Worm (Caenorhabditis elegans): ENCODE measurements around the gene fipr-17.
A peak's percentile ranks its signal among the peaks of the same experiment; 100 is the strongest.
"Not testable (repeated sequence)": the region's sequence is repeated elsewhere in the genome, so short reads cannot be mapped to it uniquely, and the experiment has no call there.

Gene fipr-17

ce11 chrIII:11032872-11033271 is 25.5 kb upstream of the fipr-17 start, which contains the start of gene Y48A6B.9:
Y48A6B.9 (plus strand) TSS chrIII:11033172.
- TF ChIP-seq sem-2 (GFP tag; optimal IDR thresholded peaks at IDR 0.05), result no peak
- TF ChIP-seq elt-1 (tag; optimal IDR thresholded peaks at IDR 0.05; ENCODE audit: borderline replicate concordance, insufficient read depth), result no peak
- no peak for TF ChIP-seq pha-4 (tag; optimal IDR thresholded peaks at IDR 0.05)
- TF ChIP-seq nhr-237 (tag; optimal IDR thresholded peaks at IDR 0.05), result no peak
- no peak for TF ChIP-seq ztf-11 (tag; optimal IDR thresholded peaks at IDR 0.05)
- no peak for TF ChIP-seq M03D4.4 (tag; optimal IDR thresholded peaks at IDR 0.05)

DNA sequence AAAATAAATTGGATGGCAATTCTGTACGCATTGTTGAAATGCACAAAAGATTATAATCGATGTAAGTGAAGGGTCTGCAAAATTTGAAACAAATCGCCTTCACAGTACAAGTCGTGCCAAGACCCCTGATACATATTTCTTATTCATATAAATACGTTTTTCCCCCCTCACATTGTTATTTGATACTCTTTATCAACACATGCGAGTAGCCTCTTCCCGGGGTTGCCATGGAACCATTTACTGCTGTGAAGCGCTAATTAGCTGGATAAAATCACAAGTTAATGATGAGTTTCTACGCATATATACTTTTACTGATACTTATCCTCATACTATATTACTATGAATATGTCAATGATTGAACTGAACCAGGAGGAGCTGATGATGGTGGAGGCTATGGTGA is 23.9 kb upstream of the fipr-17 start, which contains the start of gene Y48A6B.14:
Y48A6B.14 (plus strand) TSS at position 301 of the 400 bp plus-strand sequence.
- TF ChIP-seq unc-39 (tag; optimal IDR thresholded peaks at IDR 0.05), result no peak
- no peak for TF ChIP-seq flh-1 (GFP tag; optimal IDR thresholded peaks at IDR 0.05)
- TF ChIP-seq nhr-28 (tag; optimal IDR thresholded peaks at IDR 0.05), result no peak
- no peak for TF ChIP-seq hlh-1 (tag; optimal IDR thresholded peaks at IDR 0.05)
- TF ChIP-seq sem-2 (GFP tag; optimal IDR thresholded peaks at IDR 0.05), result no peak

DNA sequence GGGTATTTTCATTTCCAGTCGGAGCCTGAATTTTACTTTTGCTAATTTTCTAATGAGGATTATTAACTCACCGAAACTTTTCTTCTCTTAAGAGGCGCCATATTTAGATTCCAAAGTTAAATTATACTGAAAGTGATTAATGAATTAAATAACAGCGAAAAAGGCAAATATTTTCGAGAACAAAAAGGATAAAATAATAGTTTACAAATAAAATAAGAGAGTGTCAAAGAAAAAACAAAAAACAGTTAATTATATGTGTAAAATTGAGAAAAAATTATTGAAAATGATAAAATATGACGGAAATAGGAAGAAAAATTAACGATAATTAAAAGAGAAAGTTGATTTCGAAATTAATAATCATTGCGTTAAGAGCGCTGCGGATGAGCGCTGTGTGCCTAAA is 21.9 kb upstream of the fipr-17 start, which contains the start of gene Y48A6B.8:
Y48A6B.8 (minus strand) TSS at position 101 of the 400 bp plus-strand sequence.
- TF ChIP-seq nhr-76 (tag; optimal IDR thresholded peaks at IDR 0.05); zip-8 (tag; optimal IDR thresholded peaks at IDR 0.05); tbx-8 (GFP tag; optimal IDR thresholded peaks at IDR 0.05): not testable (repeated sequence)

- TF ChIP-seq sem-2 (GFP tag; optimal IDR thresholded peaks at IDR 0.05) (no peak), nhr-237 (tag; optimal IDR thresholded peaks at IDR 0.05) (no peak), lin-13 (tag; optimal IDR thresholded peaks at IDR 0.05) (no peak), ces-1 (GFP tag; optimal IDR thresholded peaks at IDR 0.05) (no peak), flh-1 (GFP tag; optimal IDR thresholded peaks at IDR 0.05) (no peak), tbx-8 (GFP tag; optimal IDR thresholded peaks at IDR 0.05) (no peak)
Measured at ce11 chrIII:11026516-11027048, 19.2 kb upstream of the fipr-17 start, which contains the start of gene Y48A6B.7. Y48A6B.7 (minus strand) TSS chrIII:11026566.

- TF ChIP-seq elt-3 (tag; optimal IDR thresholded peaks at IDR 0.05) (no peak), unc-39 (tag; optimal IDR thresholded peaks at IDR 0.05) (no peak), drap-1 (GFP tag; optimal IDR thresholded peaks at IDR 0.05) (no peak), nhr-2 (tag; optimal IDR thresholded peaks at IDR 0.05) (no peak)
Measured at ce11 chrIII:11025138-11025537, 17.7 kb upstream of the fipr-17 start.

DNA sequence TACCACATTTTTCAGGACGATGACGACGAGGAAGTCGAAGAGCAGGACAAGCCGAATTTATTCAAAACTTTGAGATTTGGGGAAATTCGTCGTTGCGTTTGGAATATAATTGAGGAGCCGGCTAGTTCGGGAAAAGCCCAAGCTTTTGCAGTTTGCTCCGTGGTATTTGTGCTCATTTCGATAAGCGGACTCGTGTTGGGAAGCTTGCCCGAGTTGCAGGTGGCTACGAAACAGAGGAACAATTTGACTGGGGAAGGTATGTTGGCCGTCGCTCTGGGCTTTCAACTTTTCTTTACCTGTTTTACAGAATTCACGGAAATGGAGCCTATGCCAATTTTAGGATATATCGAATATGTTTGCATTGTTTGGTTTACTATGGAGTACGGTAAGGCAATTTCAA is 14.9 kb upstream of the fipr-17 start:
- no peak for TF ChIP-seq unc-39 (tag; optimal IDR thresholded peaks at IDR 0.05)
- peak; percentile 11 for TF ChIP-seq ceh-83 (GFP tag; optimal IDR thresholded peaks at IDR 0.05)
- no peak for TF ChIP-seq lsy-2 (tag; optimal IDR thresholded peaks at IDR 0.05)
- no peak for TF ChIP-seq flh-1 (GFP tag; optimal IDR thresholded peaks at IDR 0.05)

DNA sequence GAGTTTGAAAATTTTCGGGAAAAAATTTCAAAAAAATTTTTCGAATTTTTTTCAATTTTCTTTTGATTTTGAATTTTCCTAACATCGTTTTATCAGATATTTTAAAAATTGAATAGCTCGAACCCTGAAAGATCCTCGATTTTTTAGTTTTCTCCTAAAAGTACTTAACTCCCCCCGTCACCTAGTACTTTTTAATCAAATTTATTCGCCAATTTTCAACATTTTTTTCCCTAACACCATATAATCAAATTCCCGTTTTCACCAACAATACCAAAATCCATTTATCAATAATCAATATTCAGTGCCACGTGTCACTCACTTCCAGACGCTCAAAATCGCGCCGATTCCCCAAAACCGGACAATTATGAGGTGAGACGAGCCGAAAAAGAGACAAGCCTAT is 4.9 kb upstream of the fipr-17 start, which contains the start of gene kvs-4:
kvs-4 (plus strand) TSS at position 301 of the 400 bp plus-strand sequence.
- no peak for TF ChIP-seq mab-5 (tag; optimal IDR thresholded peaks at IDR 0.05)
- TF ChIP-seq zip-8 (tag; optimal IDR thresholded peaks at IDR 0.05), result no peak
- no peak for TF ChIP-seq lin-13 (tag; optimal IDR thresholded peaks at IDR 0.05)
- TF ChIP-seq nhr-237 (tag; optimal IDR thresholded peaks at IDR 0.05), result no peak
- no peak for TF ChIP-seq unc-62 (GFP tag; optimal IDR thresholded peaks at IDR 0.05)
- no peak for TF ChIP-seq ces-1 (GFP tag; optimal IDR thresholded peaks at IDR 0.05)
- no peak for TF ChIP-seq mep-1 (tag; optimal IDR thresholded peaks at IDR 0.05)
- no peak for TF ChIP-seq ztf-11 (tag; optimal IDR thresholded peaks at IDR 0.05)
- no peak for TF ChIP-seq drap-1 (GFP tag; optimal IDR thresholded peaks at IDR 0.05)
- no peak for TF ChIP-seq unc-39 (tag; optimal IDR thresholded peaks at IDR 0.05)
- TF ChIP-seq cnd-1 (tag; optimal IDR thresholded peaks at IDR 0.05), result no peak
- TF ChIP-seq mls-2 (tag; optimal IDR thresholded peaks at IDR 0.05), result no peak
- TF ChIP-seq flh-1 (GFP tag; optimal IDR thresholded peaks at IDR 0.05), result no peak
- TF ChIP-seq elt-1 (tag; optimal IDR thresholded peaks at IDR 0.05; ENCODE audit: borderline replicate concordance, insufficient read depth), result no peak
- no peak for TF ChIP-seq pha-4 (tag; optimal IDR thresholded peaks at IDR 0.05)
- TF ChIP-seq ceh-83 (GFP tag; optimal IDR thresholded peaks at IDR 0.05), result no peak
